Fruit fly (Drosophila melanogaster) whole organism, pupa: Measurements from ENCODE around the gene CG17329.
A peak's percentile ranks its signal among the peaks of the same experiment; 100 is the strongest.

Experiments used
- CG10348 ChIP-seq: fragments of 200-800 bp; sonication (Bioruptor generic); IDR thresholded peaks from 2 replicates; pipeline ENCODE4 v1.3.6; 2022; ENCODE audit warnings: missing biosample characterization, missing genetic modification characterization
- CG12605 ChIP-seq: fragments of 200-800 bp; sonication (Bioruptor generic); IDR thresholded peaks from 2 replicates; pipeline ENCODE4 v1.3.6; 2022; ENCODE audit warnings: missing biosample characterization, missing genetic modification characterization
- CG13204 ChIP-seq: fragments of 200-800 bp; sonication (Bioruptor generic); optimal IDR thresholded peaks from 2 replicates; lab custom pipeline; 2018; ENCODE audit warnings: missing biosample characterization, mild to moderate bottlenecking, missing genetic modification characterization, moderate library complexity
- CG14655 ChIP-seq: fragments of 200-800 bp; sonication (Bioruptor generic); optimal IDR thresholded peaks from 3 replicates; lab custom pipeline; 2017; ENCODE audit warnings: mild to moderate bottlenecking, missing biosample characterization, missing genetic modification reagents, missing genetic modification characterization
- CG15710 ChIP-seq: fragments of 200-800 bp; sonication (Bioruptor generic); optimal IDR thresholded peaks from 2 replicates; lab custom pipeline; 2018; ENCODE audit warnings: missing biosample characterization, mild to moderate bottlenecking, missing genetic modification characterization, moderate library complexity
- CG17806 ChIP-seq: fragments of 200-800 bp; sonication (Bioruptor generic); optimal IDR thresholded peaks from 2 replicates; lab custom pipeline; 2018; ENCODE audit warnings: missing biosample characterization, mild to moderate bottlenecking, missing genetic modification characterization, moderate library complexity
- CG32121 ChIP-seq: fragments of 200-800 bp; sonication (Bioruptor generic); IDR thresholded peaks from 2 replicates; pipeline ENCODE4 v1.3.6; 2022; ENCODE audit warnings: missing biosample characterization, missing genetic modification characterization
- CG34367 ChIP-seq: fragments of 200-800 bp; sonication (Bioruptor generic); optimal IDR thresholded peaks from 2 replicates; lab custom pipeline; 2018; ENCODE audit warnings: missing biosample characterization, mild to moderate bottlenecking, missing genetic modification characterization
- CG4496 ChIP-seq: fragments of 200-800 bp; sonication (Bioruptor generic); IDR thresholded peaks from 3 replicates; pipeline ENCODE4 v1.3.6; 2022; ENCODE audit warnings: missing biosample characterization, missing genetic modification characterization
- CG8159 ChIP-seq: fragments of 200-800 bp; sonication (Bioruptor generic); optimal IDR thresholded peaks from 3 replicates; lab custom pipeline; 2018; ENCODE audit warnings: missing biosample characterization, mild to moderate bottlenecking, missing genetic modification characterization, moderate library complexity
- CG8301 ChIP-seq: fragments of 200-800 bp; sonication (Bioruptor generic); optimal IDR thresholded peaks from 2 replicates; lab custom pipeline; 2018; ENCODE audit warnings: missing biosample characterization, mild to moderate bottlenecking, missing genetic modification characterization
- CG9948 ChIP-seq: fragments of 200-800 bp; sonication (Bioruptor generic); optimal IDR thresholded peaks from 2 replicates; lab custom pipeline; 2018; ENCODE audit warnings: missing biosample characterization, mild to moderate bottlenecking, missing genetic modification characterization, moderate library complexity
- D1 ChIP-seq: fragments of 200-800 bp; sonication (Bioruptor generic); optimal IDR thresholded peaks from 2 replicates; lab custom pipeline; 2018; ENCODE audit warnings: missing biosample characterization, mild to moderate bottlenecking, missing genetic modification characterization, moderate library complexity
- EcR ChIP-seq: fragments of 200-800 bp; sonication (Bioruptor generic); optimal IDR thresholded peaks from 3 replicates; lab custom pipeline; 2019; ENCODE audit warnings: missing biosample characterization, missing genetic modification characterization, mild to moderate bottlenecking, moderate library complexity, missing genetic modification reagents
- Ets98B ChIP-seq: fragments of 200-800 bp; sonication (Bioruptor generic); IDR thresholded peaks from 2 replicates; pipeline ENCODE4 v1.3.6; 2022; ENCODE audit warnings: missing biosample characterization, missing genetic modification characterization
- Pif1A ChIP-seq: fragments of 200-800 bp; sonication (Bioruptor generic); optimal IDR thresholded peaks from 3 replicates; lab custom pipeline; 2016; ENCODE audit warnings: missing biosample characterization, missing genetic modification characterization
- Pif1B ChIP-seq: fragments of 200-800 bp; sonication (Bioruptor generic); optimal IDR thresholded peaks from 3 replicates; lab custom pipeline; 2016; ENCODE audit warnings: missing biosample characterization, missing genetic modification characterization
- Snoo ChIP-seq: fragments of 200-800 bp; sonication (Bioruptor generic); optimal IDR thresholded peaks from 3 replicates; lab custom pipeline; 2017; ENCODE audit warnings: missing biosample characterization, mild to moderate bottlenecking, missing genetic modification characterization, inconsistent platforms
- fd96Ca ChIP-seq: fragments of 200-800 bp; sonication (Bioruptor generic); IDR thresholded peaks from 3 replicates; pipeline ENCODE4 v1.3.6; 2022; ENCODE audit warnings: missing biosample characterization, missing genetic modification characterization
- gl ChIP-seq: fragments of 200-800 bp; sonication (Bioruptor generic); optimal IDR thresholded peaks from 2 replicates; lab custom pipeline; 2018; ENCODE audit warnings: missing biosample characterization, mild to moderate bottlenecking, missing genetic modification characterization
- rn ChIP-seq: fragments of 200-800 bp; sonication (Bioruptor generic); IDR thresholded peaks from 2 replicates; pipeline ENCODE4 v1.3.6; 2022; ENCODE audit warnings: missing biosample characterization, missing genetic modification characterization

CG17329 gene

dm6 chr2L:16279774-16280252, 11.3 kb upstream of the CG17329 start:
- peak; percentile 41 for TF ChIP-seq CG13204 (GFP tag; lab: Kevin White, UChicago)
- TF ChIP-seq CG8159 (tag; lab: Kevin White, UChicago), result peak; percentile 86
- TF ChIP-seq CG32121 (GFP tag; lab: Robert Waterston, UW), result peak; percentile 86
- no peak for TF ChIP-seq EcR (GFP tag; lab: Kevin White, UChicago)
- TF ChIP-seq CG12605 (GFP tag; lab: Robert Waterston, UW), result peak; percentile 67
- TF ChIP-seq Snoo (tag; lab: Kevin White, UChicago), result peak; percentile 67
- TF ChIP-seq Ets98B, result peak; percentile 73
- peak; percentile 80 for TF ChIP-seq Pif1B (GFP tag; lab: Kevin White, UChicago)
- TF ChIP-seq CG8301 (tag; lab: Kevin White, UChicago), result peak; percentile 94
- TF ChIP-seq Pif1A (GFP tag; lab: Kevin White, UChicago), result peak; percentile 88
- TF ChIP-seq CG17806 (tag; lab: Kevin White, UChicago), result peak; percentile 89
- peak; percentile 70; the same call in 1 of the 2 replicates for TF ChIP-seq CG10348 (GFP tag; lab: Robert Waterston, UW)
- TF ChIP-seq D1, result peak; percentile 92
- TF ChIP-seq CG4496, result peak; percentile 88
- peak; percentile 62 for TF ChIP-seq rn (GFP tag; lab: Robert Waterston, UW)
- TF ChIP-seq gl (tag; lab: Kevin White, UChicago), result peak; percentile 57
- peak; percentile 92 for TF ChIP-seq CG9948
- peak; percentile 40; the same call in 1 of the 3 replicates for TF ChIP-seq fd96Ca (GFP tag; lab: Robert Waterston, UW)
- peak; percentile 95 for TF ChIP-seq CG14655 (GFP tag; lab: Kevin White, UChicago)
- peak; percentile 86 for TF ChIP-seq CG15710 (tag; lab: Kevin White, UChicago)
- TF ChIP-seq CG34367 (tag; lab: Kevin White, UChicago), result peak; percentile 85
- TF ChIP-seq, all 21 proteins: peak for 20

dm6 chr2L:16281419-16282076, 9.5 kb upstream of the CG17329 start:
- TF ChIP-seq Pif1A (GFP tag; lab: Kevin White, UChicago) (no peak), CG15710 (tag; lab: Kevin White, UChicago) (peak; percentile 12), CG4496 (peak; percentile 60; the same call in 2 of the 3 replicates), EcR (GFP tag; lab: Kevin White, UChicago) (no peak), CG12605 (GFP tag; lab: Robert Waterston, UW) (no peak), CG8301 (tag; lab: Kevin White, UChicago) (peak; percentile 74), CG10348 (GFP tag; lab: Robert Waterston, UW) (no peak), Pif1B (GFP tag; lab: Kevin White, UChicago) (peak; percentile 4), rn (GFP tag; lab: Robert Waterston, UW) (no peak), CG34367 (tag; lab: Kevin White, UChicago) (peak; percentile 28), Snoo (tag; lab: Kevin White, UChicago) (no peak), CG13204 (GFP tag; lab: Kevin White, UChicago) (no peak), gl (tag; lab: Kevin White, UChicago) (no peak), CG9948 (peak; percentile 61), fd96Ca (GFP tag; lab: Robert Waterston, UW) (no peak), CG14655 (GFP tag; lab: Kevin White, UChicago) (peak; percentile 81), D1 (no peak), CG8159 (tag; lab: Kevin White, UChicago) (peak; percentile 54), Ets98B (peak; percentile 22; the same call in 1 of the 2 replicates), CG32121 (GFP tag; lab: Robert Waterston, UW) (no peak), CG17806 (tag; lab: Kevin White, UChicago) (peak; percentile 50)

- TF ChIP-seq Ets98B (0 out of 2 replicates have a peak, but pooled peaks have one; percentile 2), D1 (no peak), fd96Ca (GFP tag; lab: Robert Waterston, UW) (0 out of 3 replicates have a peak, but pooled peaks have one; percentile 30), CG10348 (GFP tag; lab: Robert Waterston, UW) (no peak), EcR (GFP tag; lab: Kevin White, UChicago) (peak; percentile 11), CG14655 (GFP tag; lab: Kevin White, UChicago) (no peak), CG4496 (0 out of 3 replicates have a peak, but pooled peaks have one; percentile 20), CG13204 (GFP tag; lab: Kevin White, UChicago) (no peak)
- TF ChIP-seq, all 21 proteins: peak for 4
Observed at dm6 chr2L:16282077-16282471, 9.0 kb upstream of the CG17329 start.

dm6 chr2L:16282856-16283255, 8.2 kb upstream of the CG17329 start:
- TF ChIP-seq CG13204 (GFP tag; lab: Kevin White, UChicago) (no peak), CG9948 (no peak), Ets98B (no peak), Pif1B (GFP tag; lab: Kevin White, UChicago) (no peak), Snoo (tag; lab: Kevin White, UChicago) (no peak), EcR (GFP tag; lab: Kevin White, UChicago) (peak; percentile 79), CG32121 (GFP tag; lab: Robert Waterston, UW) (peak; percentile 36; the same call in 1 of the 2 replicates), Pif1A (GFP tag; lab: Kevin White, UChicago) (no peak), fd96Ca (GFP tag; lab: Robert Waterston, UW) (peak; percentile 50; the same call in 1 of the 3 replicates), CG12605 (GFP tag; lab: Robert Waterston, UW) (0 out of 2 replicates have a peak, but pooled peaks have one; percentile 22)
- TF ChIP-seq, all 21 proteins: peak for 4
